Fruit fly (Drosophila melanogaster): Measurements from ENCODE around the gene CG3345.

Gene CG3345

dm6 chr2L:285596-286023 lies 16.7 kb downstream of the CG3345 start (continued):
- TF ChIP-seq pzg (GFP tag; optimal IDR thresholded peaks at IDR 0.05): peak; percentile 80
- TF ChIP-seq fd102C (GFP tag; optimal IDR thresholded peaks at IDR 0.05): no peak
- no peak for TF ChIP-seq HLH3B (GFP tag; IDR thresholded peaks at IDR 0.05)
- no peak for TF ChIP-seq wor (GFP tag; IDR thresholded peaks at IDR 0.05)
- TF ChIP-seq ci (GFP tag; IDR thresholded peaks at IDR 0.05): peak; percentile 84
- no peak for TF ChIP-seq Fer2 (tag; optimal IDR thresholded peaks at IDR 0.05)
- TF ChIP-seq hth (optimal IDR thresholded peaks at IDR 0.05): no peak
- peak; percentile 38 for TF ChIP-seq Spps (tag; optimal IDR thresholded peaks at IDR 0.05)
- TF ChIP-seq vnd (GFP tag; IDR thresholded peaks at IDR 0.05; ENCODE audit: partially characterized antibody): no peak
- no peak for TF ChIP-seq Lim3 (GFP tag; IDR thresholded peaks at IDR 0.05)
- peak; percentile 72 for TF ChIP-seq Hmr (GFP tag; optimal IDR thresholded peaks at IDR 0.05)
- TF ChIP-seq CG3065 (GFP tag; optimal IDR thresholded peaks at IDR 0.05): peak; percentile 60
- TF ChIP-seq CG10209 (GFP tag; optimal IDR thresholded peaks at IDR 0.05): peak; percentile 17
- peak; percentile 43 for TF ChIP-seq CG7556 (GFP tag; optimal IDR thresholded peaks at IDR 0.05)
- TF ChIP-seq CG17328 (GFP tag; IDR thresholded peaks at IDR 0.05): 0 out of 2 replicates have a peak, but pooled peaks have one; percentile 35
- peak; percentile 92 for TF ChIP-seq HLHmδ (GFP tag; optimal IDR thresholded peaks at IDR 0.05)
- no peak for TF ChIP-seq CG7745 (tag; optimal IDR thresholded peaks at IDR 0.05)
- TF ChIP-seq Hey (tag; optimal IDR thresholded peaks at IDR 0.05): no peak
- TF ChIP-seq scrt (GFP tag; optimal IDR thresholded peaks at IDR 0.05): peak; percentile 39
- 0 out of 3 replicates have a peak, but pooled peaks have one; percentile 29 for TF ChIP-seq ken (GFP tag; IDR thresholded peaks at IDR 0.05)
- peak; percentile 39; the same call in 1 of the 2 replicates for TF ChIP-seq ranshi (GFP tag; IDR thresholded peaks at IDR 0.05)
- TF ChIP-seq Chrac-16 (GFP tag; optimal IDR thresholded peaks at IDR 0.05): peak; percentile 19
- peak; percentile 26; the same call in 1 of the 3 replicates for TF ChIP-seq knrl (GFP tag; IDR thresholded peaks at IDR 0.05; ENCODE audit: partially characterized antibody)
- peak; percentile 55 for TF ChIP-seq CG6854 (GFP tag; optimal IDR thresholded peaks at IDR 0.05)
- TF ChIP-seq ftz-f1 (GFP tag; optimal IDR thresholded peaks at IDR 0.05): peak; percentile 64
- TF ChIP-seq Camta (GFP tag; optimal IDR thresholded peaks at IDR 0.05): no peak
- TF ChIP-seq CG18011 (GFP tag; optimal IDR thresholded peaks at IDR 0.05): no peak
- TF ChIP-seq CG13123 (GFP tag; optimal IDR thresholded peaks at IDR 0.05): no peak
- TF ChIP-seq CG5180 (GFP tag; optimal IDR thresholded peaks at IDR 0.05): peak; percentile 69
- no peak for TF ChIP-seq CG32772 (GFP tag; IDR thresholded peaks at IDR 0.05)
- TF ChIP-seq CG10462 (GFP tag; optimal IDR thresholded peaks at IDR 0.05): no peak
- TF ChIP-seq CTCF (GFP tag; optimal IDR thresholded peaks at IDR 0.05): peak; percentile 25
- TF ChIP-seq CG15269 (tag; optimal IDR thresholded peaks at IDR 0.05): peak; percentile 61
- TF ChIP-seq Trl (optimal IDR thresholded peaks at IDR 0.05): no peak
- peak; percentile 54 for TF ChIP-seq Trl (GFP tag; optimal IDR thresholded peaks at IDR 0.05)
- TF ChIP-seq Ada2b (GFP tag; IDR thresholded peaks at IDR 0.05): no peak
- no peak for TF ChIP-seq CG11093 (GFP tag; IDR thresholded peaks at IDR 0.05)
- no peak for TF ChIP-seq Mrtf (GFP tag; IDR thresholded peaks at IDR 0.05)
- peak; percentile 9 for TF ChIP-seq vfl (GFP tag; optimal IDR thresholded peaks at IDR 0.05)
- peak; percentile 19 for TF ChIP-seq ewg (GFP tag; optimal IDR thresholded peaks at IDR 0.05)
- peak; percentile 53 for TF ChIP-seq CG10147 (GFP tag; optimal IDR thresholded peaks at IDR 0.05)
- TF ChIP-seq BEAF-32 (GFP tag; optimal IDR thresholded peaks at IDR 0.05): peak; percentile 31
- TF ChIP-seq dpn (GFP tag; optimal IDR thresholded peaks at IDR 0.05): peak; percentile 24 to 32
- peak; percentile 5; the same call in 1 of the 4 replicates for TF ChIP-seq chinmo (GFP tag; IDR thresholded peaks at IDR 0.05; ENCODE audit: partially characterized antibody)
- 0 out of 2 replicates have a peak, but pooled peaks have one; percentile 33 for TF ChIP-seq al (GFP tag; IDR thresholded peaks at IDR 0.05)
- TF ChIP-seq CG6175 (GFP tag; IDR thresholded peaks at IDR 0.05): no peak
- peak; percentile 43; the same call in 1 of the 2 replicates for TF ChIP-seq unc-4 (GFP tag; IDR thresholded peaks at IDR 0.05; ENCODE audit: partially characterized antibody)
- peak; percentile 28 for TF ChIP-seq CG6254 (GFP tag; optimal IDR thresholded peaks at IDR 0.05)
- peak; percentile 31 for TF ChIP-seq Dp (GFP tag; optimal IDR thresholded peaks at IDR 0.05)
- TF ChIP-seq CG12155 (GFP tag; optimal IDR thresholded peaks at IDR 0.05): peak; percentile 34
- TF ChIP-seq lilli (GFP tag; optimal IDR thresholded peaks at IDR 0.05): peak; percentile 70
